Worm (Caenorhabditis elegans): ENCODE results near the gene rabs-5.
A peak's percentile ranks its signal among the peaks of the same experiment; 100 is the strongest.

DNA sequence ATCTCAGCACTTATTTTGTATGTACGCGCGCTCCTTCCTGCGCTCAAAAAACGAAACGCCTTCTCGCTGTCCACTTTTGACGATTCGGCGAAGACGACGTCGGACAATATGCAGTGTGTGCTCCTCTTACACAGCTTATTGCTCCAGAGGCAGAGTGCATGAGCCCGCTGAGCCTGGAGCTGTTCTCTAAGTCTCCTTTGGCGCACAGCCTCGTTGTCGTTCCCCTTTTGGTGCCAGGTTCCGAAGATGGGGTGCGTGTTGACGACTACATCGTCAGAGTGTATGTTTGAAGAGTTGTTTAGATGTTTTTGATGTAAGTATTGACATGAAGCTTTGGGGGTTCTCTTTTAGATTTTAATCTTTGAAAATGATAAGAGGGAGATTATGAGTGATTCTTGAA lies 37.1 kb downstream of the rabs-5 start:
- no peak for TF ChIP-seq lir-3 (tag; optimal IDR thresholded peaks at IDR 0.05)
- TF ChIP-seq unc-62 (GFP tag; optimal IDR thresholded peaks at IDR 0.05 in 1 of 2), result peak in 1 of 2 experiments; percentile 39
- TF ChIP-seq unc-62 (tag; optimal IDR thresholded peaks at IDR 0.05), result no peak
- TF ChIP-seq aly-2 (tag; optimal IDR thresholded peaks at IDR 0.05), result no peak
- peak; percentile 21 for TF ChIP-seq aha-1 (tag)
- TF ChIP-seq ztf-11 (tag; optimal IDR thresholded peaks at IDR 0.05), result no peak
- TF ChIP-seq mdl-1 (tag; optimal IDR thresholded peaks at IDR 0.05), result no peak
- TF ChIP-seq nhr-28 (tag; optimal IDR thresholded peaks at IDR 0.05), result no peak
- no peak for TF ChIP-seq egl-27 (tag; optimal IDR thresholded peaks at IDR 0.05)
- no peak for TF ChIP-seq snpc-4 (tag; optimal IDR thresholded peaks at IDR 0.05)
- TF ChIP-seq T20F7.1 (GFP tag; optimal IDR thresholded peaks at IDR 0.05), result no peak
- TF ChIP-seq nhr-237 (tag; optimal IDR thresholded peaks at IDR 0.05), result no peak

Data from whole organism, L4 larva.